Worm (Caenorhabditis elegans) whole organism, mixed stage, embryonic: Measurements from ENCODE around the gene ZK1248.4.

ENCODE experiments used
- ceh-39 ChIP-seq: fragments of 150-350 bp; optimal IDR thresholded peaks from 2 replicates; lab custom pipeline; 2014; ENCODE audit warnings: missing biosample characterization, missing genetic modification characterization
- snpc-4 ChIP-seq: fragments of 150-350 bp; optimal IDR thresholded peaks from 2 replicates; lab custom pipeline; 2014; ENCODE audit warnings: missing biosample characterization, missing genetic modification characterization
- unc-39 ChIP-seq: fragments of 150-350 bp; optimal IDR thresholded peaks from 2 replicates; lab custom pipeline; 2014; ENCODE audit warnings: missing biosample characterization, missing genetic modification characterization
- unc-62 ChIP-seq: fragments of 150-350 bp; optimal IDR thresholded peaks from 2 replicates; lab custom pipeline; 2014; ENCODE audit warnings: missing biosample characterization, missing genetic modification reagents, missing genetic modification characterization

ce11 chrII:5806563-5806962 lies 11.8 kb upstream of the ZK1248.4 start:
- TF ChIP-seq unc-39 (tag; lab: Kevin White, UChicago) = no peak
- TF ChIP-seq ceh-39 (tag; lab: Kevin White, UChicago) = no peak
- no peak for TF ChIP-seq unc-62 (GFP tag; lab: Kevin White, UChicago)
- TF ChIP-seq snpc-4 (tag; lab: Kevin White, UChicago) = no peak
